Worm (Caenorhabditis elegans): ENCODE measurements around the gene cpg-24.

DNA sequence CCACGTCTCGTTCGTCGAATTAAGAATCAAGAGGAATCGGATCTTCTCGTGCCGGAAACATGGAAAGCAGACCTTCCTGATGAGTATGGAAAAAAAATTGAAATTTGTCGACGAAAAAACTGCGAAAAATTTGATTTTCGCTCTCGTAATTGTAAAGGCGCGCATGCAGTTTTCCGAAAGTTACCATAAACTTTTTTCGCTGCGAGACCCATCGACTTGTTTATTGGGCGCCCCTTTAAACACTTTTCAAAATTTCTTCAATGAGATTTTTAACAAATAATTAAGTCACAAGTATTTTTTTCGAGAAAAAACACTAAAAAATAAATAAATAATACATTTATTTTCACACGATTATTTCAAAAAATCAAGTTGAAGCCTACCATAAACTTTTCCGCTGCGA is 29.0 kb downstream of the cpg-24 start:
- TF ChIP-seq mep-1 (tag; optimal IDR thresholded peaks at IDR 0.05) (no peak), mab-5 (tag; optimal IDR thresholded peaks at IDR 0.05) (no peak)
